Fruit fly (Drosophila melanogaster) whole organism, embryonic: ENCODE results near the gene scpr-B.

Experiments
- Bdp1 ChIP-seq: fragments of 200-800 bp; sonication (Bioruptor generic); optimal IDR thresholded peaks from 3 replicates; lab custom pipeline; 2016; ENCODE audit warnings: missing biosample characterization, missing genetic modification characterization
- CG10209 ChIP-seq: fragments of 200-800 bp; sonication (Bioruptor generic); optimal IDR thresholded peaks from 3 replicates; lab custom pipeline; 2017; ENCODE audit warnings: missing biosample characterization, mild to moderate bottlenecking, missing genetic modification characterization, missing genetic modification reagents
- CG10274 ChIP-seq: fragments of 200-800 bp; sonication (Bioruptor generic); optimal IDR thresholded peaks from 3 replicates; lab custom pipeline; 2017; ENCODE audit warnings: missing biosample characterization, mild to moderate bottlenecking, missing genetic modification characterization
- CG11696 ChIP-seq: fragments of 200-800 bp; sonication (Bioruptor generic); IDR thresholded peaks from 2 replicates; pipeline ENCODE4 v1.3.6; 2022; ENCODE audit warnings: missing biosample characterization, missing genetic modification characterization
- CG12769 ChIP-seq: fragments of 200-800 bp; sonication (Bioruptor generic); optimal IDR thresholded peaks from 2 replicates; lab custom pipeline; 2019; ENCODE audit warnings: missing biosample characterization, mild to moderate bottlenecking, missing genetic modification characterization, moderate library complexity
- CG14014 ChIP-seq: fragments of 200-800 bp; sonication (Bioruptor generic); IDR thresholded peaks from 2 replicates; pipeline ENCODE4 v1.3.6; 2022; ENCODE audit warnings: missing biosample characterization, missing genetic modification characterization
- CG17568 ChIP-seq: fragments of 200-800 bp; sonication (Bioruptor generic); optimal IDR thresholded peaks from 2 replicates; lab custom pipeline; 2018; ENCODE audit warnings: missing biosample characterization, mild to moderate bottlenecking, missing genetic modification characterization, moderate library complexity
- CG18011 ChIP-seq: fragments of 200-800 bp; sonication (Bioruptor generic); optimal IDR thresholded peaks from 2 replicates; lab custom pipeline; 2017; ENCODE audit warnings: missing biosample characterization, missing genetic modification characterization, mild to moderate bottlenecking, moderate library complexity, missing genotype
- CG2129 ChIP-seq: fragments of 200-800 bp; sonication (Bioruptor generic); IDR thresholded peaks from 2 replicates; pipeline ENCODE4 v1.3.6; 2022; ENCODE audit warnings: missing biosample characterization, missing genetic modification characterization; ENCODE audit not compliant: partially characterized antibody
- CG2712 ChIP-seq: fragments of 200-800 bp; optimal IDR thresholded peaks from 3 replicates; lab custom pipeline; 2019; ENCODE audit warnings: missing biosample characterization, mild to moderate bottlenecking, missing genetic modification characterization, moderate library complexity
- CG2889 ChIP-seq: fragments of 200-800 bp; sonication (Bioruptor generic); IDR thresholded peaks from 3 replicates; pipeline ENCODE4 v1.3.6; 2022; ENCODE audit warnings: missing biosample characterization, missing genetic modification characterization
- CG33557 ChIP-seq: fragments of 200-800 bp; sonication (Bioruptor generic); optimal IDR thresholded peaks from 2 replicates; lab custom pipeline; 2019; ENCODE audit warnings: missing biosample characterization, mild to moderate bottlenecking, missing genetic modification characterization, moderate library complexity
- CG6689 ChIP-seq: fragments of 200-800 bp; sonication (Bioruptor generic); IDR thresholded peaks from 2 replicates; pipeline ENCODE4 v1.3.6; 2022; ENCODE audit warnings: missing biosample characterization, missing genetic modification characterization
- CG8924 ChIP-seq: fragments of 200-800 bp; optimal IDR thresholded peaks from 3 replicates; lab custom pipeline; 2019; ENCODE audit warnings: missing biosample characterization, mild to moderate bottlenecking, missing genetic modification characterization, moderate library complexity
- Deaf1 ChIP-seq: fragments of 200-800 bp; optimal IDR thresholded peaks from 3 replicates; lab custom pipeline; 2019; ENCODE audit warnings: missing biosample characterization, mild to moderate bottlenecking, missing genetic modification characterization, moderate library complexity
- Dek ChIP-seq: fragments of 200-800 bp; sonication (Bioruptor generic); optimal IDR thresholded peaks from 3 replicates; lab custom pipeline; 2019; ENCODE audit warnings: missing biosample characterization, mild to moderate bottlenecking, missing genetic modification characterization, moderate library complexity
- Max ChIP-seq: fragments of 200-800 bp; sonication (Bioruptor generic); optimal IDR thresholded peaks from 2 replicates; lab custom pipeline; 2016; ENCODE audit warnings: missing biosample characterization, mild to moderate bottlenecking, missing genetic modification characterization
- Neu2 ChIP-seq: fragments of 200-800 bp; sonication (Bioruptor generic); optimal IDR thresholded peaks from 3 replicates; lab custom pipeline; 2016; ENCODE audit warnings: missing biosample characterization, missing genetic modification characterization, borderline replicate concordance
- Nf-YA ChIP-seq: fragments of 200-800 bp; sonication (Bioruptor generic); IDR thresholded peaks from 2 replicates; pipeline ENCODE4 v1.3.6; 2022; ENCODE audit warnings: missing biosample characterization, missing genetic modification characterization
- Nf-YC ChIP-seq: fragments of 200-800 bp; optimal IDR thresholded peaks from 3 replicates; lab custom pipeline; 2019; ENCODE audit warnings: missing biosample characterization, mild to moderate bottlenecking, missing genetic modification characterization, moderate library complexity
- Rx ChIP-seq: fragments of 200-800 bp; sonication (Bioruptor generic); IDR thresholded peaks from 2 replicates; pipeline ENCODE4 v1.3.6; 2022; ENCODE audit warnings: missing biosample characterization, missing genetic modification characterization
- Sox102F ChIP-seq: fragments of 200-800 bp; sonication (Bioruptor generic); optimal IDR thresholded peaks from 2 replicates; lab custom pipeline; 2018; ENCODE audit warnings: missing biosample characterization, mild to moderate bottlenecking, missing genetic modification characterization, moderate library complexity
- Taf1 ChIP-seq: fragments of 200-800 bp; sonication (Bioruptor generic); IDR thresholded peaks from 2 replicates; pipeline ENCODE4 v1.3.6; 2022; ENCODE audit warnings: missing biosample characterization, missing genetic modification characterization
- ab ChIP-seq: fragments of 200-800 bp; sonication (Bioruptor generic); optimal IDR thresholded peaks from 2 replicates; lab custom pipeline; 2016; ENCODE audit warnings: missing biosample characterization, missing genetic modification characterization
- chn ChIP-seq: fragments of 200-800 bp; sonication (Bioruptor generic); optimal IDR thresholded peaks from 2 replicates; lab custom pipeline; 2016; ENCODE audit warnings: missing biosample characterization, missing genetic modification characterization
- cwo ChIP-seq: fragments of 200-800 bp; sonication (Bioruptor generic); optimal IDR thresholded peaks from 3 replicates; lab custom pipeline; 2017; ENCODE audit warnings: missing biosample characterization, missing genetic modification characterization, mild to moderate bottlenecking, moderate library complexity, missing genetic modification reagents
- dimm ChIP-seq: fragments of 200-800 bp; sonication (Bioruptor generic); IDR thresholded peaks from 2 replicates; pipeline ENCODE4 v1.3.6; 2022; ENCODE audit warnings: missing biosample characterization, missing genetic modification characterization
- dmrt11E ChIP-seq: fragments of 200-800 bp; sonication (Bioruptor generic); optimal IDR thresholded peaks from 3 replicates; lab custom pipeline; 2018; ENCODE audit warnings: missing biosample characterization, mild to moderate bottlenecking, missing genetic modification characterization, moderate library complexity
- en ChIP-seq: fragments of 200-800 bp; sonication (Bioruptor generic); optimal IDR thresholded peaks from 2 replicates; lab custom pipeline; 2016; ENCODE audit warnings: missing biosample characterization, missing genetic modification characterization
- exex ChIP-seq: fragments of 200-800 bp; sonication (Bioruptor generic); optimal IDR thresholded peaks from 4 replicates; lab custom pipeline; 2018; ENCODE audit warnings: missing biosample characterization, mild to moderate bottlenecking, missing genetic modification characterization, moderate library complexity
- eyg ChIP-seq: fragments of 200-800 bp; sonication (Bioruptor generic); optimal IDR thresholded peaks from 3 replicates; lab custom pipeline; 2016; ENCODE audit warnings: missing biosample characterization, missing genetic modification characterization
- grn ChIP-seq: fragments of 200-800 bp; sonication (Bioruptor generic); optimal IDR thresholded peaks from 3 replicates; lab custom pipeline; 2017; ENCODE audit warnings: missing biosample characterization, missing genetic modification characterization
- hkb ChIP-seq, 2 experiments: fragments of 200-800 bp in 1 of 2; fragments of >200 bp in 1 of 2; sonication (Bioruptor generic) in 1 of 2; IDR thresholded peaks in 1 of 2; optimal IDR thresholded peaks in 1 of 2; 2 replicates each; pipeline versions ENCODE4 v1.3.6 to Lab custom; 2017 to 2022; ENCODE audit warnings: missing biosample characterization in 1 of 2, missing genetic modification characterization in 1 of 2
- jigr1 ChIP-seq: fragments of 200-800 bp; sonication (Bioruptor generic); IDR thresholded peaks from 3 replicates; pipeline ENCODE4 v1.3.6; 2022; ENCODE audit warnings: missing biosample characterization, missing genetic modification characterization
- kay ChIP-seq: fragments of 200-800 bp; sonication (Bioruptor generic); optimal IDR thresholded peaks from 2 replicates; lab custom pipeline; 2016; ENCODE audit warnings: missing biosample characterization, missing genetic modification characterization
- odd ChIP-seq: fragments of 200-800 bp; sonication (Bioruptor generic); optimal IDR thresholded peaks from 2 replicates; lab custom pipeline; 2017; ENCODE audit warnings: missing biosample characterization, mild to moderate bottlenecking, missing genetic modification characterization
- phol ChIP-seq: fragments of 200-800 bp; sonication (Bioruptor generic); optimal IDR thresholded peaks from 3 replicates; lab custom pipeline; 2018; ENCODE audit warnings: missing biosample characterization, mild to moderate bottlenecking, missing genetic modification characterization, moderate library complexity
- pros ChIP-seq: fragments of 200-800 bp; sonication (Bioruptor generic); optimal IDR thresholded peaks from 3 replicates; lab custom pipeline; 2019; ENCODE audit warnings: missing biosample characterization, mild to moderate bottlenecking, missing genetic modification characterization, moderate library complexity
- pum ChIP-seq: fragments of 200-800 bp; sonication (Bioruptor generic); optimal IDR thresholded peaks from 2 replicates; lab custom pipeline; 2016; ENCODE audit warnings: missing biosample characterization, missing genetic modification characterization
- row ChIP-seq: fragments of 200-800 bp; sonication (Bioruptor generic); IDR thresholded peaks from 3 replicates; pipeline ENCODE4 v1.3.6; 2022; ENCODE audit warnings: missing biosample characterization, missing genetic modification characterization
- seq ChIP-seq: fragments of 200-800 bp; sonication (Bioruptor generic); IDR thresholded peaks from 2 replicates; pipeline ENCODE4 v1.3.6; 2022; ENCODE audit warnings: missing biosample characterization, missing genetic modification characterization
- sisA ChIP-seq: fragments of 200-800 bp; sonication (Bioruptor generic); IDR thresholded peaks from 2 replicates; pipeline ENCODE4 v1.3.6; 2022; ENCODE audit warnings: missing biosample characterization, missing genetic modification characterization
- so ChIP-seq: fragments of 200-800 bp; sonication (Bioruptor generic); IDR thresholded peaks from 3 replicates; pipeline ENCODE4 v1.3.6; 2022; ENCODE audit warnings: missing biosample characterization, missing genetic modification characterization
- ttk ChIP-seq: fragments of 200-800 bp; sonication (Bioruptor generic); IDR thresholded peaks from 2 replicates; pipeline ENCODE4 v2.1.2; 2022; ENCODE audit warnings: missing biosample characterization, missing genetic modification characterization
- unpg ChIP-seq: fragments of 200-800 bp; sonication (Bioruptor generic); optimal IDR thresholded peaks from 3 replicates; lab custom pipeline; 2018; ENCODE audit warnings: missing biosample characterization, mild to moderate bottlenecking, missing genetic modification characterization, moderate library complexity
- usp ChIP-seq: fragments of >200 bp; optimal IDR thresholded peaks from 2 replicates; lab custom pipeline; 2017; ENCODE audit warnings: missing biosample characterization, missing genetic modification characterization
- vnd ChIP-seq: fragments of 200-800 bp; sonication (Bioruptor generic); IDR thresholded peaks from 3 replicates; pipeline ENCODE4 v1.3.6; 2022; ENCODE audit warnings: missing biosample characterization, missing genetic modification characterization; ENCODE audit not compliant: partially characterized antibody
- wek ChIP-seq: fragments of 200-800 bp; sonication (Bioruptor generic); optimal IDR thresholded peaks from 3 replicates; lab custom pipeline; 2018; ENCODE audit warnings: missing biosample characterization, mild to moderate bottlenecking, missing genetic modification characterization, moderate library complexity
- zf30C ChIP-seq: fragments of 200-800 bp; sonication (Bioruptor generic); optimal IDR thresholded peaks from 3 replicates; lab custom pipeline; 2018; ENCODE audit warnings: missing biosample characterization, mild to moderate bottlenecking, missing genetic modification characterization

scpr-B gene

dm6 chr3R:11216156-11216630, 24.6 kb downstream of the scpr-B start, which contains the start of the genes RpS25 and CG4820 (continued):
- TF ChIP-seq kay (peak; percentile 24), CG10274 (GFP tag; lab: Kevin White, UChicago) (peak; percentile 88), Nf-YC (tag; lab: Kevin White, UChicago) (peak; percentile 81), en (peak; percentile 88), seq (peak; percentile 77; the same call in 1 of the 2 replicates), CG10209 (GFP tag; lab: Kevin White, UChicago) (peak; percentile 93), grn (GFP tag; lab: Kevin White, UChicago) (peak; percentile 76), cwo (GFP tag; lab: Kevin White, UChicago) (peak; percentile 73), Bdp1 (GFP tag; lab: Kevin White, UChicago) (peak; percentile 86), Rx (GFP tag; lab: Robert Waterston, UW) (peak; percentile 79), CG18011 (GFP tag; lab: Kevin White, UChicago) (peak; percentile 84), Taf1 (GFP tag; lab: Robert Waterston, UW) (peak; percentile 51; the same call in 1 of the 2 replicates), Dek (tag; lab: Kevin White, UChicago) (peak; percentile 71), chn (GFP tag; lab: Kevin White, UChicago) (peak; percentile 72), CG2712 (tag; lab: Kevin White, UChicago) (peak; percentile 90), ttk (GFP tag; lab: Robert Waterston, UW) (peak; percentile 85), Neu2 (GFP tag; lab: Kevin White, UChicago) (peak; percentile 85), CG33557 (GFP tag; lab: Kevin White, UChicago) (peak; percentile 92), pum (GFP tag; lab: Kevin White, UChicago) (peak; percentile 78), CG12769 (tag; lab: Kevin White, UChicago) (peak; percentile 93), dmrt11E (tag; lab: Kevin White, UChicago) (peak; percentile 85), ab (GFP tag; lab: Kevin White, UChicago) (no peak), Deaf1 (peak; percentile 58), dimm (GFP tag; lab: Robert Waterston, UW) (peak; percentile 54), CG6689 (GFP tag; lab: Robert Waterston, UW) (peak; percentile 96), so (peak; percentile 85), exex (tag; lab: Kevin White, UChicago) (peak; percentile 69), phol (tag; lab: Kevin White, UChicago) (peak; percentile 100), row (GFP tag; lab: Robert Waterston, UW) (peak; percentile 73), zf30C (peak; percentile 61), vnd (peak; percentile 82), sisA (peak; percentile 40; the same call in 1 of the 2 replicates), pros (GFP tag; lab: Kevin White, UChicago) (peak; percentile 2), CG2889 (GFP tag; lab: Robert Waterston, UW) (0 out of 3 replicates have a peak, but pooled peaks have one; percentile 21), eyg (peak; percentile 94), odd (GFP tag; lab: Kevin White, UChicago) (peak; percentile 94), unpg (GFP tag; lab: Kevin White, UChicago) (peak; percentile 86), usp (GFP tag; lab: Kevin White, UChicago) (no peak), wek (GFP tag; lab: Kevin White, UChicago) (peak; percentile 92), CG14014 (peak; percentile 79), jigr1 (GFP tag; lab: Robert Waterston, UW) (no peak), hkb (optimal IDR thresholded peaks at IDR 0.05; lab: Kevin White, UChicago) (peak; percentile 92), hkb (GFP tag; IDR thresholded peaks at IDR 0.05; lab: Robert Waterston, UW) (peak; percentile 90), Max (GFP tag; lab: Kevin White, UChicago) (peak; percentile 94), Sox102F (GFP tag; lab: Kevin White, UChicago) (peak; percentile 72), CG8924 (tag; lab: Kevin White, UChicago) (peak; percentile 87), CG11696 (GFP tag; lab: Robert Waterston, UW) (peak; percentile 42), CG17568 (GFP tag; lab: Kevin White, UChicago) (peak; percentile 93), Nf-YA (peak; percentile 79), CG2129 (GFP tag; lab: Robert Waterston, UW) (peak; percentile 77)
